Worm (Caenorhabditis elegans) whole organism, late embryonic: Measurements from ENCODE around the gene cal-7.

Experiments used
- C08G9.2 ChIP-seq: sonication (generic microtip); optimal IDR thresholded peaks from 2 replicates; lab custom pipeline; 2016; ENCODE audit warnings: mild to moderate bottlenecking, missing genetic modification characterization, moderate library complexity, missing compliant biosample characterization
- K02D7.2 ChIP-seq: sonication (generic microtip); optimal IDR thresholded peaks from 2 replicates; lab custom pipeline; 2017; ENCODE audit warnings: mild to moderate bottlenecking, missing genetic modification characterization, missing compliant biosample characterization
- Y22D7AL.16 ChIP-seq: sonication (generic microtip); optimal IDR thresholded peaks from 2 replicates; lab custom pipeline; 2016; ENCODE audit warnings: missing genetic modification characterization, missing compliant biosample characterization
- ahr-1 ChIP-seq: sonication (generic microtip); optimal IDR thresholded peaks from 2 replicates; lab custom pipeline; 2016; ENCODE audit warnings: missing genetic modification characterization, missing compliant biosample characterization
- ama-1 ChIP-seq: fragments of 150-350 bp; optimal IDR thresholded peaks from 2 replicates; lab custom pipeline; 2014
- ceh-18 ChIP-seq: sonication (generic microtip); optimal IDR thresholded peaks from 2 replicates; lab custom pipeline; 2016; ENCODE audit warnings: missing genetic modification characterization, missing compliant biosample characterization
- ceh-19 ChIP-seq: fragments of 200-800 bp; sonication (Bioruptor generic); optimal IDR thresholded peaks from 2 replicates; lab custom pipeline; 2018; ENCODE audit warnings: mild to moderate bottlenecking, missing genetic modification characterization, missing compliant biosample characterization
- ceh-22 ChIP-seq: sonication (generic microtip); optimal IDR thresholded peaks from 2 replicates; lab custom pipeline; 2017; ENCODE audit warnings: missing biosample characterization, missing genetic modification characterization
- ceh-24 ChIP-seq: sonication (generic microtip); optimal IDR thresholded peaks from 2 replicates; lab custom pipeline; 2016; ENCODE audit warnings: mild to moderate bottlenecking, missing genetic modification characterization, missing compliant biosample characterization
- ceh-34 ChIP-seq: sonication (generic microtip); optimal IDR thresholded peaks from 2 replicates; lab custom pipeline; 2016; ENCODE audit warnings: mild to moderate bottlenecking, missing genetic modification characterization, missing compliant biosample characterization
- ceh-6 ChIP-seq: fragments of 200-800 bp; sonication (Bioruptor generic); optimal IDR thresholded peaks from 2 replicates; lab custom pipeline; 2018; ENCODE audit warnings: mild to moderate bottlenecking, missing genetic modification characterization, missing compliant biosample characterization
- dve-1 ChIP-seq: sonication (generic microtip); optimal IDR thresholded peaks from 2 replicates; lab custom pipeline; 2017; ENCODE audit warnings: antibody characterized with exemption, mild to moderate bottlenecking, missing genetic modification characterization, missing compliant biosample characterization
- elt-4 ChIP-seq: sonication (generic microtip); optimal IDR thresholded peaks from 2 replicates; lab custom pipeline; 2016; ENCODE audit warnings: missing genetic modification characterization, missing compliant biosample characterization
- eyg-1 ChIP-seq: sonication (generic microtip); optimal IDR thresholded peaks from 2 replicates; lab custom pipeline; 2016; ENCODE audit warnings: missing genotype, missing genetic modification characterization, missing compliant biosample characterization
- fkh-10 ChIP-seq: fragments of 150-350 bp; optimal IDR thresholded peaks from 2 replicates; lab custom pipeline; 2014; ENCODE audit warnings: missing biosample characterization, missing genetic modification reagents, missing genetic modification characterization
- fkh-6 ChIP-seq: sonication (generic microtip); optimal IDR thresholded peaks from 2 replicates; lab custom pipeline; 2016; ENCODE audit warnings: missing genetic modification characterization, missing compliant biosample characterization
- hlh-13 ChIP-seq: fragments of 200-800 bp; sonication (Bioruptor generic); optimal IDR thresholded peaks from 2 replicates; lab custom pipeline; 2018; ENCODE audit warnings: mild to moderate bottlenecking, missing genetic modification characterization, missing compliant biosample characterization
- hlh-8 ChIP-seq: sonication (generic microtip); optimal IDR thresholded peaks from 2 replicates; lab custom pipeline; 2016; ENCODE audit warnings: missing genotype, missing genetic modification characterization, missing compliant biosample characterization
- lin-11 ChIP-seq: fragments of 200-800 bp; sonication (Bioruptor generic); optimal IDR thresholded peaks from 2 replicates; lab custom pipeline; 2018; ENCODE audit warnings: mild to moderate bottlenecking, missing genetic modification characterization, missing compliant biosample characterization
- madf-2 ChIP-seq: sonication (generic microtip); optimal IDR thresholded peaks from 2 replicates; lab custom pipeline; 2017; ENCODE audit warnings: missing genetic modification characterization, missing compliant biosample characterization
- nfya-1 ChIP-seq: sonication (generic microtip); optimal IDR thresholded peaks from 2 replicates; lab custom pipeline; 2017; ENCODE audit warnings: missing genetic modification characterization, mild to moderate bottlenecking, missing compliant biosample characterization, antibody characterized with exemption, moderate library complexity
- nhr-232 ChIP-seq: sonication (generic microtip); optimal IDR thresholded peaks from 2 replicates; lab custom pipeline; 2016; ENCODE audit warnings: missing genetic modification characterization, missing compliant biosample characterization
- odd-2 ChIP-seq: sonication (generic microtip); optimal IDR thresholded peaks from 2 replicates; lab custom pipeline; 2017; ENCODE audit warnings: antibody characterized with exemption, mild to moderate bottlenecking, missing genetic modification characterization, missing compliant biosample characterization
- pag-3 ChIP-seq: sonication (generic microtip); optimal IDR thresholded peaks from 2 replicates; lab custom pipeline; 2016; ENCODE audit warnings: missing compliant biosample characterization, missing genetic modification characterization, borderline replicate concordance
- pat-9 ChIP-seq: fragments of 200-800 bp; sonication (Bioruptor generic); optimal IDR thresholded peaks from 2 replicates; lab custom pipeline; 2018; ENCODE audit warnings: mild to moderate bottlenecking, missing genetic modification characterization, moderate library complexity, missing compliant biosample characterization
- pha-2 ChIP-seq: sonication (generic microtip); optimal IDR thresholded peaks from 2 replicates; lab custom pipeline; 2017; ENCODE audit warnings: mild to moderate bottlenecking, missing genetic modification characterization, missing compliant biosample characterization
- pqm-1 ChIP-seq: sonication (generic microtip); optimal IDR thresholded peaks from 2 replicates; lab custom pipeline; 2016; ENCODE audit warnings: missing genetic modification characterization, missing compliant biosample characterization
- pros-1 ChIP-seq: fragments of 150-350 bp; optimal IDR thresholded peaks from 2 replicates; lab custom pipeline; 2014; ENCODE audit warnings: missing biosample characterization, missing genetic modification reagents, missing genetic modification characterization
- ref-2 ChIP-seq: sonication (generic microtip); optimal IDR thresholded peaks from 2 replicates; lab custom pipeline; 2016; ENCODE audit warnings: missing genetic modification characterization, missing compliant biosample characterization
- sdc-2 ChIP-seq: sonication (generic microtip); optimal IDR thresholded peaks from 2 replicates; lab custom pipeline; 2016; ENCODE audit warnings: missing genotype, missing genetic modification characterization, missing compliant biosample characterization
- sox-2 ChIP-seq: fragments of 200-800 bp; sonication (Bioruptor generic); IDR thresholded peaks from 2 replicates; pipeline ENCODE4 v1.3.6; 2022; ENCODE audit warnings: missing genetic modification reagents, missing genetic modification characterization, missing compliant biosample characterization
- sox-4 ChIP-seq: sonication (generic microtip); optimal IDR thresholded peaks from 2 replicates; lab custom pipeline; 2017; ENCODE audit warnings: mild to moderate bottlenecking, missing genetic modification characterization, inconsistent platforms, missing compliant biosample characterization
- syd-9 ChIP-seq: sonication (generic microtip); optimal IDR thresholded peaks from 2 replicates; lab custom pipeline; 2016; ENCODE audit warnings: mild to moderate bottlenecking, missing genetic modification characterization, moderate library complexity, missing compliant biosample characterization
- ttx-3 ChIP-seq: sonication (generic microtip); optimal IDR thresholded peaks from 2 replicates; lab custom pipeline; 2016; ENCODE audit warnings: missing genetic modification reagents, missing genetic modification characterization, missing compliant biosample characterization
- unc-42 ChIP-seq: sonication (generic microtip); optimal IDR thresholded peaks from 2 replicates; lab custom pipeline; 2016; ENCODE audit warnings: missing genotype, missing genetic modification characterization, missing compliant biosample characterization
- unc-55 ChIP-seq: sonication (generic microtip); optimal IDR thresholded peaks from 2 replicates; lab custom pipeline; 2017; ENCODE audit warnings: missing biosample characterization, missing genetic modification reagents, missing genetic modification characterization
- unc-86 ChIP-seq: sonication (generic microtip); optimal IDR thresholded peaks from 2 replicates; lab custom pipeline; 2016; ENCODE audit warnings: missing genetic modification characterization, missing compliant biosample characterization
- ztf-16 ChIP-seq: sonication (generic microtip); optimal IDR thresholded peaks from 2 replicates; lab custom pipeline; 2017; ENCODE audit warnings: missing genetic modification characterization, missing compliant biosample characterization

Gene cal-7

ce11 chrV:9730743-9731706 is 2.9 kb upstream of the cal-7 start (continued):
- TF ChIP-seq fkh-6 (tag; lab: Kevin White, UChicago) (no peak), ahr-1 (tag; lab: Kevin White, UChicago) (peak; percentile 70), ceh-6 (GFP tag; lab: Kevin White, UChicago) (peak; percentile 62), hlh-13 (no peak), odd-2 (tag; lab: Kevin White, UChicago) (no peak), pag-3 (peak; percentile 55), ref-2 (tag; lab: Kevin White, UChicago) (peak; percentile 89), madf-2 (tag; lab: Kevin White, UChicago) (peak; percentile 73), unc-86 (tag; lab: Kevin White, UChicago) (peak; percentile 42), eyg-1 (tag; lab: Kevin White, UChicago) (peak; percentile 72), lin-11 (tag; lab: Kevin White, UChicago) (no peak), sox-4 (tag; lab: Kevin White, UChicago) (peak; percentile 52), ceh-22 (peak; percentile 75), dve-1 (tag; lab: Kevin White, UChicago) (peak; percentile 64), ama-1 (lab: Kevin White, UChicago) (peak; percentile 91), elt-4 (tag; lab: Kevin White, UChicago) (no peak), pros-1 (tag; lab: Kevin White, UChicago) (peak; percentile 95), sdc-2 (tag; lab: Kevin White, UChicago) (peak; percentile 67), ztf-16 (tag; lab: Kevin White, UChicago) (peak; percentile 73), pha-2 (tag; lab: Kevin White, UChicago) (peak; percentile 73), nhr-232 (peak; percentile 33), pqm-1 (tag; lab: Kevin White, UChicago) (peak; percentile 79), ttx-3 (no peak), K02D7.2 (tag; lab: Kevin White, UChicago) (no peak), unc-42 (tag; lab: Kevin White, UChicago) (peak; percentile 69), ceh-24 (tag; lab: Kevin White, UChicago) (no peak), pat-9 (peak; percentile 61), ceh-34 (tag; lab: Kevin White, UChicago) (peak; percentile 95), syd-9 (tag; lab: Kevin White, UChicago) (peak; percentile 76), fkh-10 (peak; percentile 75), ceh-19 (GFP tag; lab: Kevin White, UChicago) (peak; percentile 83), Y22D7AL.16 (tag; lab: Kevin White, UChicago) (no peak), nfya-1 (tag; lab: Kevin White, UChicago) (peak; percentile 100), sox-2 (GFP tag; lab: Robert Waterston, UW) (peak; percentile 58), hlh-8 (tag; lab: Kevin White, UChicago) (peak; percentile 88), ceh-18 (tag; lab: Kevin White, UChicago) (peak; percentile 96), C08G9.2 (tag; lab: Kevin White, UChicago) (peak; percentile 74)

- no peak for TF ChIP-seq elt-4 (tag; lab: Kevin White, UChicago)
- peak; percentile 10 for TF ChIP-seq unc-55
- TF ChIP-seq eyg-1 (tag; lab: Kevin White, UChicago): no peak
- TF ChIP-seq ceh-19 (GFP tag; lab: Kevin White, UChicago): peak; percentile 27
- TF ChIP-seq ref-2 (tag; lab: Kevin White, UChicago): peak; percentile 24
Observed at ce11 chrV:9731852-9732251, 2.1 kb upstream of the cal-7 start.
